Fruit fly (Drosophila melanogaster): Measurements from ENCODE around the gene CG34008.

DNA sequence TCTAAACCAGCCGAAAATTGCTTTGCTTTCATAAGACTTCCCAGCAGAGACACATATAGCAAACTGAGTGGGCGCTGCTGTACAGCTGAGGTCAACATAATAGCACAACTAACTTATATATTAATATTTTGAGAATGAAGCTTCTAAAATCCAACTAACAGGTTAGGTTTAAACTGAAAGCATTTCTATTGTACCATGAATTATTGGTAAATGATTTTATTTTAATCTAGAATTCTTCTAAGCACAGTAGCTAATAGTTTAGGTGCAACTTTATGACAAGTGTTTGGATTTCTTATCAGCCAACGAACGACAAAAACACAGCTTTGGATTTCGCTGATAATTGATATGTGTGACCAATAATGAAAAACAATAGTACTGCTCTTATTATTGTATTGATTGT is 26.3 kb downstream of the CG34008 start:
- TF ChIP-seq CG14711 (tag; optimal IDR thresholded peaks at IDR 0.05): peak; percentile 74
- TF ChIP-seq Hr96 (GFP tag; optimal IDR thresholded peaks at IDR 0.05): peak; percentile 30
- TF ChIP-seq Mnt (GFP tag; optimal IDR thresholded peaks at IDR 0.05): no peak
- peak; percentile 52 for TF ChIP-seq CG7045 (GFP tag; optimal IDR thresholded peaks at IDR 0.05)
- TF ChIP-seq CG1620 (GFP tag; optimal IDR thresholded peaks at IDR 0.05): no peak
- TF ChIP-seq Clk (GFP tag; optimal IDR thresholded peaks at IDR 0.05): no peak
- peak; percentile 71 for TF ChIP-seq bab1 (GFP tag; optimal IDR thresholded peaks at IDR 0.05)
- TF ChIP-seq cic (GFP tag; optimal IDR thresholded peaks at IDR 0.05): peak; percentile 35
- no peak for TF ChIP-seq ovo (GFP tag; optimal IDR thresholded peaks at IDR 0.05)
- peak; percentile 44 for TF ChIP-seq pad (GFP tag; optimal IDR thresholded peaks at IDR 0.05)

All from whole organism, adult.